Fruit fly (Drosophila melanogaster) whole organism, wandering third instar larva: Measurements from ENCODE around the gene Ada2a.

Source experiments
- Abd-B ChIP-seq: fragments of >200 bp; optimal IDR thresholded peaks from 2 replicates; lab custom pipeline; 2017; ENCODE audit warnings: missing biosample characterization, missing genetic modification characterization
- CG32264 ChIP-seq: fragments of 200-800 bp; sonication (Bioruptor generic); optimal IDR thresholded peaks from 2 replicates; lab custom pipeline; 2016; ENCODE audit warnings: missing biosample characterization, missing genetic modification characterization
- CG9705 ChIP-seq: fragments of 200-800 bp; sonication (Bioruptor generic); optimal IDR thresholded peaks from 2 replicates; lab custom pipeline; 2018; ENCODE audit warnings: missing biosample characterization, mild to moderate bottlenecking, missing genetic modification characterization
- Dfd ChIP-seq: fragments of >200 bp; optimal IDR thresholded peaks from 2 replicates; lab custom pipeline; 2017; ENCODE audit warnings: missing biosample characterization, missing genetic modification characterization
- Dif ChIP-seq: fragments of 200-275, 200-300 bp; sonication (Bioruptor generic); optimal IDR thresholded peaks from 2 replicates; lab custom pipeline; 2018; ENCODE audit warnings: missing biosample characterization, missing genetic modification characterization; ENCODE audit not compliant: partially characterized antibody
- GATAd ChIP-seq: sonication (Bioruptor generic); optimal IDR thresholded peaks from 2 replicates; lab custom pipeline; 2016; ENCODE audit warnings: missing biosample characterization, missing genetic modification characterization
- HLH106 ChIP-seq: fragments of 200-800 bp; optimal IDR thresholded peaks from 3 replicates; lab custom pipeline; 2019; ENCODE audit warnings: missing biosample characterization, mild to moderate bottlenecking, missing genetic modification characterization, moderate library complexity
- Hnf4 ChIP-seq: fragments of 200-800 bp; sonication (Bioruptor generic); optimal IDR thresholded peaks from 2 replicates; lab custom pipeline; 2016; ENCODE audit warnings: missing biosample characterization, mild to moderate bottlenecking, missing genetic modification characterization
- Hr78 ChIP-seq: fragments of >200 bp; optimal IDR thresholded peaks from 2 replicates; lab custom pipeline; 2017; ENCODE audit warnings: missing biosample characterization, missing genetic modification characterization
- Hr83 ChIP-seq: fragments of 200-300 bp; sonication (Bioruptor generic); optimal IDR thresholded peaks from 2 replicates; lab custom pipeline; 2016; ENCODE audit warnings: missing biosample characterization, mild to moderate bottlenecking, missing genetic modification characterization, moderate library complexity; ENCODE audit not compliant: poor library complexity, severe bottlenecking
- Jra ChIP-seq: sonication (Bioruptor generic); optimal IDR thresholded peaks from 2 replicates; lab custom pipeline; 2016; ENCODE audit warnings: missing biosample characterization, missing genetic modification characterization
- Mio ChIP-seq: sonication (Bioruptor generic); optimal IDR thresholded peaks from 2 replicates; lab custom pipeline; 2016; ENCODE audit warnings: missing biosample characterization, missing genetic modification characterization
- Myc ChIP-seq: fragments of >200 bp; optimal IDR thresholded peaks from 2 replicates; lab custom pipeline; 2017
- OdsH ChIP-seq: fragments of 200-800 bp; sonication (Bioruptor generic); optimal IDR thresholded peaks from 2 replicates; lab custom pipeline; 2016; ENCODE audit warnings: missing biosample characterization, mild to moderate bottlenecking, missing genetic modification characterization
- Rel ChIP-seq, 2 experiments: fragments of 200-800 bp; sonication (Bioruptor generic) in 1 of 2; optimal IDR thresholded peaks; 2 replicates in 1 of 2; 3 replicates in 1 of 2; lab custom pipeline; 2016 to 2019; ENCODE audit warnings: mild to moderate bottlenecking in 2 of 2, missing biosample characterization in 2 of 2, missing genetic modification characterization in 2 of 2, moderate library complexity in 1 of 2
- Sp1 ChIP-seq: fragments of 200-800 bp; sonication (Bioruptor generic); optimal IDR thresholded peaks from 3 replicates; lab custom pipeline; 2019; ENCODE audit warnings: missing biosample characterization, mild to moderate bottlenecking, missing genetic modification characterization, moderate library complexity
- Vsx2 ChIP-seq: fragments of 200-300, 225-300 bp; sonication (Bioruptor generic); optimal IDR thresholded peaks from 2 replicates; lab custom pipeline; 2018; ENCODE audit warnings: missing biosample characterization, missing genetic modification characterization; ENCODE audit not compliant: partially characterized antibody
- br ChIP-seq: fragments of 200-800 bp; sonication (Bioruptor generic); optimal IDR thresholded peaks from 2 replicates; lab custom pipeline; 2016; ENCODE audit warnings: missing biosample characterization, missing genetic modification characterization
- brk ChIP-seq: fragments of 200-800 bp; sonication (Bioruptor generic); optimal IDR thresholded peaks from 2 replicates; lab custom pipeline; 2016; ENCODE audit warnings: missing biosample characterization, mild to moderate bottlenecking, missing genetic modification characterization
- dl ChIP-seq, 2 experiments: fragments of 175-275, 200-275 bp in 1 of 2; fragments of 200-275 bp in 1 of 2; sonication (Bioruptor generic); optimal IDR thresholded peaks; lab custom pipeline; 2018; ENCODE audit warnings: mild to moderate bottlenecking in 2 of 2, missing biosample characterization in 2 of 2, missing genetic modification characterization in 2 of 2, moderate library complexity in 2 of 2; ENCODE audit not compliant: partially characterized antibody in 2 of 2, insufficient read depth in 1 of 2
- dmrt93B ChIP-seq: fragments of 200-800 bp; sonication (Bioruptor generic); optimal IDR thresholded peaks from 2 replicates; lab custom pipeline; 2018; ENCODE audit warnings: missing biosample characterization, mild to moderate bottlenecking, missing genetic modification characterization
- dsf ChIP-seq: sonication (Bioruptor generic); optimal IDR thresholded peaks from 2 replicates; lab custom pipeline; 2016; ENCODE audit warnings: missing biosample characterization, missing genetic modification characterization, borderline replicate concordance
- ey ChIP-seq: fragments of 200-800 bp; sonication (Bioruptor generic); optimal IDR thresholded peaks from 2 replicates; lab custom pipeline; 2016; ENCODE audit warnings: missing biosample characterization, missing genetic modification characterization
- foxo ChIP-seq, 2 experiments: fragments of 200-800 bp; sonication (Bioruptor generic); optimal IDR thresholded peaks; 2 replicates in 1 of 2; 3 replicates in 1 of 2; lab custom pipeline; 2016 to 2017; ENCODE audit warnings: missing biosample characterization in 2 of 2, missing genetic modification characterization in 2 of 2
- fru ChIP-seq: fragments of 200-800 bp; sonication (Bioruptor generic); optimal IDR thresholded peaks from 3 replicates; lab custom pipeline; 2016; ENCODE audit warnings: missing biosample characterization, mild to moderate bottlenecking, missing genetic modification characterization
- h ChIP-seq: fragments of 200-800 bp; sonication (Bioruptor generic); optimal IDR thresholded peaks from 3 replicates; lab custom pipeline; 2016; ENCODE audit warnings: missing biosample characterization, mild to moderate bottlenecking, missing genetic modification characterization
- jim ChIP-seq: fragments of 175-275, 200-325 bp; sonication (Bioruptor generic); optimal IDR thresholded peaks from 2 replicates; lab custom pipeline; 2016; ENCODE audit warnings: missing biosample characterization, mild to moderate bottlenecking, missing genetic modification characterization
- lola ChIP-seq: fragments of >200 bp; optimal IDR thresholded peaks from 2 replicates; lab custom pipeline; 2017; ENCODE audit warnings: missing biosample characterization, missing genetic modification characterization
- pan ChIP-seq: fragments of >200 bp; optimal IDR thresholded peaks from 2 replicates; lab custom pipeline; 2017
- psq ChIP-seq: fragments of 200-800 bp; sonication (Bioruptor generic); optimal IDR thresholded peaks from 3 replicates; lab custom pipeline; 2017; ENCODE audit warnings: missing biosample characterization, mild to moderate bottlenecking, missing genetic modification characterization, moderate library complexity
- rgr ChIP-seq: fragments of 200-800 bp; sonication (Bioruptor generic); optimal IDR thresholded peaks from 3 replicates; lab custom pipeline; 2016; ENCODE audit warnings: missing biosample characterization, mild to moderate bottlenecking, missing genetic modification characterization
- sage ChIP-seq: fragments of 200-800 bp; sonication (Bioruptor generic); optimal IDR thresholded peaks from 2 replicates; lab custom pipeline; 2016; ENCODE audit warnings: missing biosample characterization, mild to moderate bottlenecking, missing genetic modification characterization
- tai ChIP-seq: sonication (Bioruptor generic); optimal IDR thresholded peaks from 2 replicates; lab custom pipeline; 2016; ENCODE audit warnings: missing biosample characterization, missing genetic modification characterization
- usp ChIP-seq: fragments of >200 bp; optimal IDR thresholded peaks from 2 replicates; lab custom pipeline; 2017; ENCODE audit warnings: missing biosample characterization, missing genetic modification characterization
- woc ChIP-seq: sonication (Bioruptor generic); optimal IDR thresholded peaks from 2 replicates; lab custom pipeline; 2016; ENCODE audit warnings: missing biosample characterization, mild to moderate bottlenecking, missing genetic modification characterization

Gene Ada2a

dm6 chr3R:18255281-18255680 is at the start of gene Ada2a, which contains the start of the genes Polr2D, Tgs1 and moi:
Gene Ada2a (minus strand): TSS chr3R:18255487.
Gene Polr2D (minus strand): TSS chr3R:18255487.
Gene Tgs1 (plus strand): TSS chr3R:18255530.
Gene moi (plus strand): TSS chr3R:18255530.
- TF ChIP-seq rgr (GFP tag; lab: Kevin White, UChicago): no peak
- peak; percentile 38 for TF ChIP-seq Hr83 (GFP tag; lab: Kevin White, UChicago)
- no peak for TF ChIP-seq Abd-B (GFP tag; lab: Kevin White, UChicago)
- TF ChIP-seq GATAd (GFP tag; lab: Kevin White, UChicago): no peak
- TF ChIP-seq HLH106 (tag; lab: Kevin White, UChicago): no peak
- TF ChIP-seq Myc (lab: Kevin White, UChicago): peak; percentile 9
- TF ChIP-seq dl (GFP tag; optimal IDR thresholded peaks at IDR 0.05; lab: Kevin White, UChicago; ENCODE audit: insufficient read depth in 1 of 2, partially characterized antibody in 2 of 2): no peak
- TF ChIP-seq dmrt93B (GFP tag; lab: Kevin White, UChicago): no peak
- no peak for TF ChIP-seq Hr78
- TF ChIP-seq psq (GFP tag; lab: Kevin White, UChicago): no peak
- no peak for TF ChIP-seq sage (GFP tag; lab: Kevin White, UChicago)
- TF ChIP-seq h (GFP tag; lab: Kevin White, UChicago): no peak
- TF ChIP-seq, all 38 proteins: peak for 2

DNA sequence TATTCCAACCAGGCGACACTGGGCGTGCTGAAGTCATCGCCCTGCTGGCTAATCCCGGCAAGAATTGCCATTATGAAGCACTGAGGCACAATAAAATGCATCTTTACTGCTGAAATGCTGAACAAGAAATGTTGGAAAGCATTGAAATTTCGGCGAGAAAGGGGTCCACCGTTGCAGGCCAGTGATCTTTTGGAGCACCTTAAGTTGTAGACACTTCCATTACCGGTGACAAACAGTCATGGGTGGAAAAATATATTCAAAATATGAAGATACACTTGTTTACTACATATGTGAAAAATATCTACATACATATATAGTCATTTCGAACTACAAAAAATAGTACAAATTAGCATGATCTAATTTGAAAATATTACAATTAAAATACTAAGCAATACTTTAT is 47.5 kb upstream of the Ada2a start, which contains the start of gene CG7126:
Gene CG7126 (minus strand): TSS at position 101 of the 400 bp plus-strand sequence.
- TF ChIP-seq jim (no peak), br (GFP tag; lab: Kevin White, UChicago) (no peak), Myc (lab: Kevin White, UChicago) (no peak), woc (GFP tag; lab: Kevin White, UChicago) (no peak), h (GFP tag; lab: Kevin White, UChicago) (no peak), CG9705 (GFP tag; lab: Kevin White, UChicago) (no peak), dsf (no peak), psq (GFP tag; lab: Kevin White, UChicago) (no peak), Sp1 (GFP tag; lab: Kevin White, UChicago) (no peak)

DNA sequence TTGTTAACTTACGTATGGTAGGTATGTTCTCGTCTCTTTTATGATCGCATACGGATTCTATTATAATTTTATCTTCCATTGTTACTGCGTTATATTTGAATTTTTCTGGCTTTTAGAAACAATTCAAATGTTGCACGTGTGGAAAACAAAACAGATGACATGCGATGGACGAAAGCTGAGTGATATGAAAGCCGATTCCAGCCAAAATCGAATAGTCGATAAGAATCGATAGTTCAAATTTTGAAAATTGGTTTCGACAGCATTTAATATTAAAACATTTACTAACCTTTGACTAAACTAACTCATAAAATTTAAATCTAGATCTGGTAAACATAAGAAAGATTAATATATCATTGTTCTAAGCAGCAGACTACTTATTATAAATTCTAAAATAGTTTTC is 46.3 kb upstream of the Ada2a start, which contains the start of gene Polr1E:
Gene Polr1E (minus strand): TSS at position 160 of the 400 bp plus-strand sequence.
- TF ChIP-seq Dif (peak; percentile 79), Hnf4 (no peak), Hr83 (GFP tag; lab: Kevin White, UChicago) (no peak), fru (no peak), CG32264 (GFP tag; lab: Kevin White, UChicago) (no peak), h (GFP tag; lab: Kevin White, UChicago) (no peak), br (GFP tag; lab: Kevin White, UChicago) (no peak), rgr (GFP tag; lab: Kevin White, UChicago) (no peak), woc (GFP tag; lab: Kevin White, UChicago) (no peak), lola (GFP tag; lab: Kevin White, UChicago) (no peak), brk (GFP tag; lab: Kevin White, UChicago) (no peak), GATAd (GFP tag; lab: Kevin White, UChicago) (no peak), pan (lab: Kevin White, UChicago) (no peak), psq (GFP tag; lab: Kevin White, UChicago) (no peak), Vsx2 (GFP tag; lab: Kevin White, UChicago) (peak; percentile 33), Myc (lab: Kevin White, UChicago) (peak; percentile 18), dsf (no peak), dl (GFP tag; optimal IDR thresholded peaks at IDR 0.05; lab: Kevin White, UChicago; ENCODE audit: insufficient read depth in 1 of 2, partially characterized antibody in 2 of 2) (peak in 1 of 2 experiments; percentile 9), ey (GFP tag; lab: Kevin White, UChicago) (no peak), HLH106 (tag; lab: Kevin White, UChicago) (no peak)
- TF ChIP-seq, all 38 proteins: peak for 4

dm6 chr3R:18298900-18299321 is 43.6 kb upstream of the Ada2a start, which contains the start of gene Dlc90F:
Gene Dlc90F (plus strand): TSS chr3R:18299229.
- TF ChIP-seq h (GFP tag; lab: Kevin White, UChicago): no peak
- TF ChIP-seq psq (GFP tag; lab: Kevin White, UChicago): peak; percentile 54
- TF ChIP-seq br (GFP tag; lab: Kevin White, UChicago): peak; percentile 44
- no peak for TF ChIP-seq Hr78
- no peak for TF ChIP-seq Rel (GFP tag; optimal IDR thresholded peaks at IDR 0.05; lab: Kevin White, UChicago)
- peak; percentile 33 for TF ChIP-seq Rel (tag; optimal IDR thresholded peaks at IDR 0.05; lab: Kevin White, UChicago)
- peak; percentile 62 for TF ChIP-seq rgr (GFP tag; lab: Kevin White, UChicago)
- no peak for TF ChIP-seq GATAd (GFP tag; lab: Kevin White, UChicago)
- no peak for TF ChIP-seq pan (lab: Kevin White, UChicago)
- peak; percentile 27 for TF ChIP-seq Myc (lab: Kevin White, UChicago)
- TF ChIP-seq foxo (GFP tag; optimal IDR thresholded peaks at IDR 0.05; lab: Kevin White, UChicago): no peak
- TF ChIP-seq lola (GFP tag; lab: Kevin White, UChicago): no peak
- peak; percentile 73 for TF ChIP-seq woc (GFP tag; lab: Kevin White, UChicago)
- TF ChIP-seq Hnf4: peak; percentile 64
- no peak for TF ChIP-seq brk (GFP tag; lab: Kevin White, UChicago)
- TF ChIP-seq sage (GFP tag; lab: Kevin White, UChicago): peak; percentile 4
- peak; percentile 63 for TF ChIP-seq Sp1 (GFP tag; lab: Kevin White, UChicago)
- no peak for TF ChIP-seq Dfd (GFP tag; lab: Kevin White, UChicago)
- TF ChIP-seq Hr83 (GFP tag; lab: Kevin White, UChicago): no peak
- TF ChIP-seq Jra (GFP tag; lab: Kevin White, UChicago): peak; percentile 45
- no peak for TF ChIP-seq jim
- TF ChIP-seq HLH106 (tag; lab: Kevin White, UChicago): peak; percentile 78
- no peak for TF ChIP-seq tai (GFP tag; lab: Kevin White, UChicago)
- no peak for TF ChIP-seq CG32264 (GFP tag; lab: Kevin White, UChicago)
- TF ChIP-seq dmrt93B (GFP tag; lab: Kevin White, UChicago): peak; percentile 53
- TF ChIP-seq Mio: no peak
- no peak for TF ChIP-seq Dif
- no peak for TF ChIP-seq Abd-B (GFP tag; lab: Kevin White, UChicago)
- TF ChIP-seq dl (GFP tag; optimal IDR thresholded peaks at IDR 0.05; lab: Kevin White, UChicago; ENCODE audit: insufficient read depth in 1 of 2, partially characterized antibody in 2 of 2): no peak
- TF ChIP-seq OdsH (GFP tag; lab: Kevin White, UChicago): peak; percentile 8
- TF ChIP-seq fru: peak; percentile 67
- no peak for TF ChIP-seq Vsx2 (GFP tag; lab: Kevin White, UChicago)
- peak; percentile 64 for TF ChIP-seq ey (GFP tag; lab: Kevin White, UChicago)
- TF ChIP-seq usp (GFP tag; lab: Kevin White, UChicago): no peak
